Fruit fly (Drosophila melanogaster) ovary, adult (tissue): ENCODE results near the gene CG33784.

Source experiments
- CG17801 ChIP-seq: fragments of 200-800 bp; optimal IDR thresholded peaks from 2 replicates; lab custom pipeline; 2019; ENCODE audit warnings: missing biosample characterization, mild to moderate bottlenecking, missing genetic modification characterization, moderate library complexity; ENCODE audit not compliant: partially characterized antibody

The CG33784 gene

dm6 chr3R:10048775-10048841 lies 19.1 kb upstream of the CG33784 start, which contains the start of gene CG12811:
CG12811 (minus strand) TSS chr3R:10048797.
- no peak for TF ChIP-seq CG17801 (GFP tag; lab: Kevin White, UChicago)

dm6 chr3R:10048842-10049527 lies 18.7 kb upstream of the CG33784 start, which contains the start of gene ohgt:
ohgt (plus strand) TSS chr3R:10049199.
- TF ChIP-seq CG17801 (GFP tag; lab: Kevin White, UChicago), result peak; percentile 8

- TF ChIP-seq CG17801 (GFP tag; lab: Kevin White, UChicago), result no peak
Measured at dm6 chr3R:10052695-10053382, 14.9 kb upstream of the CG33784 start, which contains the start of the genes Fancl and Npc2e. Fancl (minus strand) TSS chr3R:10052869. Npc2e (plus strand) TSS chr3R:10053332.

dm6 chr3R:10053559-10053958 lies 14.1 kb upstream of the CG33784 start:
- no peak for TF ChIP-seq CG17801 (GFP tag; lab: Kevin White, UChicago)

dm6 chr3R:10054278-10054975 lies 13.3 kb upstream of the CG33784 start:
- TF ChIP-seq CG17801 (GFP tag; lab: Kevin White, UChicago), result peak; percentile 45

- TF ChIP-seq CG17801 (GFP tag; lab: Kevin White, UChicago), result no peak
Measured at dm6 chr3R:10055004-10055403, 12.7 kb upstream of the CG33784 start.

dm6 chr3R:10055951-10056350 lies 11.8 kb upstream of the CG33784 start, which contains the start of gene Npc2d:
Npc2d (minus strand) TSS chr3R:10056083.
- no peak for TF ChIP-seq CG17801 (GFP tag; lab: Kevin White, UChicago)

dm6 chr3R:10056647-10057046 lies 11.1 kb upstream of the CG33784 start:
- TF ChIP-seq CG17801 (GFP tag; lab: Kevin White, UChicago), result no peak

- no peak for TF ChIP-seq CG17801 (GFP tag; lab: Kevin White, UChicago)
Measured at dm6 chr3R:10059358-10059757, 8.3 kb upstream of the CG33784 start.

- TF ChIP-seq CG17801 (GFP tag; lab: Kevin White, UChicago), result no peak
Measured at dm6 chr3R:10059952-10060351, 7.8 kb upstream of the CG33784 start, which contains the start of gene Npc2c. Npc2c (plus strand) TSS chr3R:10060252.

- TF ChIP-seq CG17801 (GFP tag; lab: Kevin White, UChicago), result no peak
Measured at dm6 chr3R:10062324-10062723, 5.4 kb upstream of the CG33784 start, which contains the start of gene CG33630. CG33630 (plus strand) TSS chr3R:10062624.

- no peak for TF ChIP-seq CG17801 (GFP tag; lab: Kevin White, UChicago)
Measured at dm6 chr3R:10063707-10064106, 4.0 kb upstream of the CG33784 start, which contains the start of gene CG33631. CG33631 (plus strand) TSS chr3R:10064007.

dm6 chr3R:10066470-10066869 lies 1.2 kb upstream of the CG33784 start, which contains the start of gene CG33783:
CG33783 (plus strand) TSS chr3R:10066770.
- TF ChIP-seq CG17801 (GFP tag; lab: Kevin White, UChicago), result no peak

- TF ChIP-seq CG17801 (GFP tag; lab: Kevin White, UChicago), result no peak
Measured at dm6 chr3R:10068780-10069179, 1.1 kb downstream of the CG33784 start.

- TF ChIP-seq CG17801 (GFP tag; lab: Kevin White, UChicago), result no peak
Measured at dm6 chr3R:10070195-10070594, 2.5 kb downstream of the CG33784 start.
